Worm (Caenorhabditis elegans): Measurements from ENCODE around the gene irld-48.

irld-48 gene

DNA sequence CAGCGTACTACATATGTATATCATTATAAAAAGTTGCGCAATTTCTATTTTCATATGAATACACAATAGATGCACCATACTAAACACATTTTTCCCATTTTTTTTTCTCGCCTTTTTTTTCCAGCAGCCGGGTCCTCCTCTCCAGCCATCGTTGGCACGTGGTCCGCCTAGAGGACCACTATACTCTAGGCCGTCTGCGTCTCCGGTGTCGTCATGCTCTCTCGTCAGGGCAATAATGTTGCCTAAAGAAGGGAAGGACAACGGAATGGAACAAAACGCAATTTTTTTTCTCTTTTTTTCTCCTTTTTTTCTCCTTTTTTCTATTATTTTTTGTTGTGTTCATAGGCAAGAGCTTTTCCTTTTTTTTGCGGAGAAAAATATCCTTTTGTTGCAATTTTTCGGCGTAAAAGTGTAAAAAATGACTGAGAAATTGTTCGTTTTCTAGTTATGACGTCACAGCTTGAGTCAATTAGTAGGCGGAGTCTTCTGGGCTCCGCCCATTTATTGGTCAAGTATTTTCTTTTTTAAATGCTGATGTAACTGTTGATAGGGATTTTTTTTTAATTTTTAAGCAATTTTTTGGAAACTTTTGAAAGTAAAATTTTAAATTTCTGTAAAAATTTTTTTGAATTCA is 6.8 kb downstream of the irld-48 start:
- TF ChIP-seq daf-12 (tag; optimal IDR thresholded peaks at IDR 0.05) (no peak), nhr-25 (tag; optimal IDR thresholded peaks at IDR 0.05) (no peak), fkh-10 (GFP tag; optimal IDR thresholded peaks at IDR 0.05) (peak; percentile 77), unc-62 (GFP tag; optimal IDR thresholded peaks at IDR 0.05) (no peak), ztf-4 (tag; optimal IDR thresholded peaks at IDR 0.05) (no peak), eor-1 (tag; optimal IDR thresholded peaks at IDR 0.05) (no peak), fkh-2 (tag; optimal IDR thresholded peaks at IDR 0.05) (no peak), sea-2 (GFP tag; optimal IDR thresholded peaks at IDR 0.05) (no peak), elt-3 (tag; optimal IDR thresholded peaks at IDR 0.05) (no peak), mml-1 (tag; optimal IDR thresholded peaks at IDR 0.05) (no peak), hmg-11 (tag; optimal IDR thresholded peaks at IDR 0.05) (peak; percentile 66), nhr-12 (tag; optimal IDR thresholded peaks at IDR 0.05) (no peak), pha-4 (tag; optimal IDR thresholded peaks at IDR 0.05) (no peak), skn-1 (tag; optimal IDR thresholded peaks at IDR 0.05) (peak; percentile 47), nhr-76 (tag; optimal IDR thresholded peaks at IDR 0.05) (no peak), tbx-2 (tag; optimal IDR thresholded peaks at IDR 0.05) (no peak), egl-27 (tag; optimal IDR thresholded peaks at IDR 0.05) (no peak), lin-39 (tag; optimal IDR thresholded peaks at IDR 0.05) (peak; percentile 62), aly-2 (tag; optimal IDR thresholded peaks at IDR 0.05) (no peak), egl-5 (tag; optimal IDR thresholded peaks at IDR 0.05) (no peak), elt-2 (tag; optimal IDR thresholded peaks at IDR 0.05) (no peak), ama-1 (optimal IDR thresholded peaks at IDR 0.05) (no peak), unc-39 (tag; optimal IDR thresholded peaks at IDR 0.05) (no peak), snpc-4 (tag; optimal IDR thresholded peaks at IDR 0.05) (no peak), mdl-1 (tag; optimal IDR thresholded peaks at IDR 0.05) (peak; percentile 91), pqm-1 (tag; optimal IDR thresholded peaks at IDR 0.05) (no peak), lin-15B (tag; optimal IDR thresholded peaks at IDR 0.05) (peak; percentile 21), nhr-23 (tag; optimal IDR thresholded peaks at IDR 0.05) (no peak), nhr-11 (tag; optimal IDR thresholded peaks at IDR 0.05) (no peak), ceh-16 (tag; optimal IDR thresholded peaks at IDR 0.05) (no peak), ZK546.5 (tag; optimal IDR thresholded peaks at IDR 0.05) (no peak), ceh-9 (tag; optimal IDR thresholded peaks at IDR 0.05) (no peak), nhr-77 (tag; optimal IDR thresholded peaks at IDR 0.05) (no peak), lsy-12 (tag; optimal IDR thresholded peaks at IDR 0.05) (no peak)

DNA sequence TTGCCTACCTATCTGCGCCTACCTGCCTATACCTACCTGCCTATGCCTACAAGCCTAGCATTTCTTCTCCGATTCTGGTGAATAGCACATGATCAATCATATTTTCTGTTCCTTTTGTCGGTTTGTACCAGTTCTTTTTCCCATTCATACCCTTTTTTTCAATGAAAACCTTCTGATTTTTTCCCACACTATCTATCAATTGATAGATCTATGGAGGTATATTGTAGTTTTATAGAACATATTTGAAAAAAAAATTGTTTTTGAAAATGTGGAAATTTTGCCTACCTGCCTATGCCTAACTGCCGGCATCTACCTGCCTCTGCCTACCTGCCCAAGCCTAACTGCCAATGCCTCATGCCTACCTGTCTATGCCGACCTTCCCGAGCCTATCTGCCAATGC is 7.8 kb downstream of the irld-48 start:
- TF ChIP-seq elt-1 (tag; optimal IDR thresholded peaks at IDR 0.05) (no peak), fkh-2 (tag; optimal IDR thresholded peaks at IDR 0.05) (no peak), elt-3 (tag; optimal IDR thresholded peaks at IDR 0.05) (no peak), aly-2 (tag; optimal IDR thresholded peaks at IDR 0.05) (no peak), sea-2 (GFP tag; optimal IDR thresholded peaks at IDR 0.05) (no peak), egl-27 (tag; optimal IDR thresholded peaks at IDR 0.05) (no peak), ztf-4 (tag; optimal IDR thresholded peaks at IDR 0.05) (no peak)

DNA sequence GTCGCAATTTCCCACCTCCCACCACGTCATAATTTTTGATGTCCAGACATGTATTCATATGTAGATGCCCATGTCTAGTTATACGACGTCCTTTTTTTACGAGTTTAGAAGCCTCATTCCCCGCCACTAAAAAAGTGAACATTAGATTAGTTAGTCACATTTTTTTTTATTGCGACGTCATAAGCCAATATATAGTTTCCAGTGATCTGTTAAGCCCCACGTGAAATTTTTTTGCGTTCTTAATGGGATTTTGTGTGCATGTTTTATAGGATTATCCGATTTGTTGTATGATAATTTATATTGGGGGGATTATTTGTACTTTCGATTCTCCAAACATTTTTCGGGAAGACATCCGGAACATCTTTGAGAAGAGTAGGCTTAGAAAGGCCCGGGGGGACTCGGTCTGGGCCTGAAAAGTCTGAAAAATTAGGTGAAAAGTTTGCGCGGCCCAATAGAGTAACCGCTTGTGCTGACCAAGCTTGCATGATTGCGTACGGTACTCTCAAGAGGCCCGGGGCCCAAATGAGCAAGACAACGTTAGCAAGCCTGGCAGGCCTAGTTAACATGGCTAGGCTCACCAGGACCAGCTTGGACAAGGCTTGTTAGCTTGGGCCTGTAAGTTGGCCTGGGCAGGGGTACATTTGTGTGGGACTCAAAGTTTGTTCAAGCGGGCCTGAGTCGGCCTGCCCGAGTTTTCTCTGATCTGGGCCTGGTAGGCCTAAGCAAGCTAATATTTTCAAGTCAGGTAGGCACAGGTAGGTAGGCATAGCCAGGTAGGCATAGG is 9.5 kb downstream of the irld-48 start:
- TF ChIP-seq elt-3 (tag; optimal IDR thresholded peaks at IDR 0.05) (no peak), mml-1 (tag; optimal IDR thresholded peaks at IDR 0.05) (no peak), ZK546.5 (tag; optimal IDR thresholded peaks at IDR 0.05) (no peak), nhr-23 (tag; optimal IDR thresholded peaks at IDR 0.05) (no peak)

DNA sequence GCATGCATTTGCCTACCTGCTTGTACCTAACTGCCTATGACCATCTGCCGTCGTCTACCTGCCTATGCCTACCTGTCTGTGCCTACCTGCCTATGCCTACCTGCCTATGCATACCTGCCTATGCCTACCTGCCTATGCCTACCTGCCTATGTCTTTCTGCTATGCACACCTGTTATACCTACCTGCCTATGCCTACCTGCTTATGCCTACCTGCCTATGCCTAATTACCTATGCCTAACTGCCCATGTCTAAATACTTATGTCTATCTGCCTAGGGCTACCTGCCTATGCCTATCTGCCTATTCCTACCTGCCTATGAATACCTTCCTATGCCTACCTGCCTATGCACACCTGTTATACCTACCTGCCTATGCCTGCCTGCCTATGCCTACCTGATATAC is 10.5 kb downstream of the irld-48 start:
- TF ChIP-seq pqm-1 (tag; optimal IDR thresholded peaks at IDR 0.05) (no peak), hmg-11 (tag; optimal IDR thresholded peaks at IDR 0.05) (no peak), nhr-12 (tag; optimal IDR thresholded peaks at IDR 0.05) (no peak), elt-3 (tag; optimal IDR thresholded peaks at IDR 0.05) (no peak), nhr-43 (tag; optimal IDR thresholded peaks at IDR 0.05; ENCODE audit: poor library complexity, severe bottlenecking) (no peak), mml-1 (tag; optimal IDR thresholded peaks at IDR 0.05) (no peak), tbx-2 (tag; optimal IDR thresholded peaks at IDR 0.05) (no peak), nhr-23 (tag; optimal IDR thresholded peaks at IDR 0.05) (no peak), ceh-9 (tag; optimal IDR thresholded peaks at IDR 0.05) (no peak), jun-1 (tag; optimal IDR thresholded peaks at IDR 0.05) (no peak), snpc-4 (tag; optimal IDR thresholded peaks at IDR 0.05) (no peak), nhr-77 (tag; optimal IDR thresholded peaks at IDR 0.05) (no peak), nhr-28 (tag; optimal IDR thresholded peaks at IDR 0.05) (no peak), lin-15B (tag; optimal IDR thresholded peaks at IDR 0.05) (no peak)
